Worm (Caenorhabditis elegans): Measurements from ENCODE around the gene hpr-9.

The hpr-9 gene

DNA sequence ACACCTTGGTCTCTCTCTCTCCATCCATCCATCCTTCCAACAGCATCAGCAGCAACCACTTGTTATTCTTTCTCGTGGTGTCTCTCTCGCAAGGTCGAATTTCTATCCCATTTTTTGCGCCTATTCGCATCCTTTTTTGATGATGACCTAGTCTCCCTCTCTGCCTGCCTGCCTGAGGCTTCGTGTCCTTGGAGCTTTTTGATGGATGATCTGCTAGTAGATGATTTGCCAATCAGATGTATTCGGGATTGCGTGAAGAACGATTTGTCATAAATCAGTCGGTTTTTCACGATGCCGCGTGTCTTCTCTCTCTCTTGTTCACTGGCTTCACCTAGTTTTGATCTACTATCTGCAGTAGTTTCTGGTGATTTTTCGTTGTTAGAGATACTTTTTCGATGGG lies 39.9 kb downstream of the hpr-9 start (continued):
- no peak for TF ChIP-seq bed-1 (GFP tag; IDR thresholded peaks at IDR 0.05)
- TF ChIP-seq F49E8.2 (tag; optimal IDR thresholded peaks at IDR 0.05; ENCODE audit: insufficient read depth), result no peak

DNA sequence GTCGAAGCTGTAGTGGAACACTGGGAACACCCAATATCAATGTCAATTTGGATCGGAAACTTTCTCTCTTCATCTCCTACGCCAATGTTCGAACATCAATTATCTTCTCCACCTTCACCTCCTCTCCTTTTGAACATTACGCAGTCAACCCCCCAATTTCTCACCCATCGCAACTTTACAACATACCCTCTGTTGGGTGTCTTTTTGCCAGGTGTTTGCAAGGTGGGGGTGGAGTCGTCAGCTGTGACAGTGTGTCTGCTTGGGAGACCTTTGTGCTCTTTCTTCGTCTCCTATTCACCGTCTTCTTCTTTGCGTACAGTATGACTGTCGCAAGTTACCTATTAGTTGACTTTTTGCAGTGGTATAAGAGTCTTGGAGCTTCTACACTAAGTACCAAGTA lies 45.3 kb downstream of the hpr-9 start:
- TF ChIP-seq F10E7.11 (tag; optimal IDR thresholded peaks at IDR 0.05) (no peak), F57A8.1 (GFP tag; optimal IDR thresholded peaks at IDR 0.05) (no peak), B0336.3 (GFP tag; IDR thresholded peaks at IDR 0.05) (no peak), nhr-27 (tag; optimal IDR thresholded peaks at IDR 0.05) (no peak), C06A6.2 (GFP tag; conservative IDR thresholded peaks at IDR 0.05) (no peak), B0019.2 (GFP tag; conservative IDR thresholded peaks at IDR 0.05) (no peak), K12H6.12 (tag; optimal IDR thresholded peaks at IDR 0.05) (no peak), snpc-1.1 (tag; optimal IDR thresholded peaks at IDR 0.05; ENCODE audit: insufficient read depth) (no peak), F49E8.2 (tag; optimal IDR thresholded peaks at IDR 0.05; ENCODE audit: insufficient read depth) (no peak), unc-62 (GFP tag; optimal IDR thresholded peaks at IDR 0.05) (no peak), nfyb-1 (GFP tag; IDR thresholded peaks at IDR 0.05) (no peak), F33H1.4 (GFP tag; IDR thresholded peaks at IDR 0.05) (no peak), ztf-25 (GFP tag; IDR thresholded peaks at IDR 0.05) (no peak), ZK185.1 (tag; optimal IDR thresholded peaks at IDR 0.05; ENCODE audit: poor library complexity, severe bottlenecking) (no peak), cebp-1 (GFP tag; IDR thresholded peaks at IDR 0.05) (no peak), cebp-1 (tag; optimal IDR thresholded peaks at IDR 0.05) (no peak), snpc-3.4 (tag; optimal IDR thresholded peaks at IDR 0.05) (no peak), lin-40 (tag; optimal IDR thresholded peaks at IDR 0.05) (no peak)

DNA sequence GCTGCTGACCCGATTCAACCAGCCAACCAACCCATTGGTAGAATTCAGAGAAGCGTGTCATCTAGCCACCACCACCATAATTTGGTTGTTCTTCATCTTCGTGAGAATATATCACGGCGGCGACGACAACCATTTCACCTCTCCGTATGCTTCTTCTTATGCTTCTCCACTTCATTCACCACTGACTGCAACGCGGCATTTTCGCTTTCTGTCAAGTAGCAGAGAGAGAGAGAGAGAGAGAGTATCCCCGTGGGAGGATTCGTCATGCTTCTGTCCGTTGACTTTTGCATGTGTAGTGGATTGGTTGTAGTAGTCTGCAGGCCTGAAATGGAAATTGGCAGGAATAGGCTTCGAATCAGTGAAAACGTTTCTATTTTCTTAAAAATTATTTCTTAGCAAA lies 50.5 kb downstream of the hpr-9 start:
- TF ChIP-seq mel-28 (tag; optimal IDR thresholded peaks at IDR 0.05; ENCODE audit: borderline replicate concordance) (no peak), bed-1 (GFP tag; IDR thresholded peaks at IDR 0.05) (no peak), T26A5.8 (tag; optimal IDR thresholded peaks at IDR 0.05) (no peak), aptf-3 (GFP tag; IDR thresholded peaks at IDR 0.05) (no peak), pha-4 (tag; optimal IDR thresholded peaks at IDR 0.05) (no peak), let-607 (tag; optimal IDR thresholded peaks at IDR 0.05) (no peak), C17E4.6 (GFP tag; IDR thresholded peaks at IDR 0.05) (no peak), lir-1 (GFP tag; conservative IDR thresholded peaks at IDR 0.05) (no peak), ztf-6 (GFP tag; IDR thresholded peaks at IDR 0.05) (no peak), Y53G8AR.9 (GFP tag; conservative IDR thresholded peaks at IDR 0.05) (no peak), nhr-80 (tag; optimal IDR thresholded peaks at IDR 0.05) (no peak)
